Worm (Caenorhabditis elegans): ENCODE results near the gene R08A2.5.

ce11 chrV:14695713-14696112 is 16.7 kb upstream of the R08A2.5 start:
- TF ChIP-seq flt-1 (GFP tag; IDR thresholded peaks at IDR 0.05) (no peak), klf-2 (GFP tag; conservative IDR thresholded peaks at IDR 0.05) (no peak)

Data from whole organism, midembryonic.